Worm (Caenorhabditis elegans) whole organism, L1 larva: ENCODE measurements around the gene B0454.8.
"Not testable (repeated sequence)": the region's sequence is repeated elsewhere in the genome, so short reads cannot be mapped to it uniquely, and the experiment has no call there.

ENCODE experiments used
- C16A3.4 ChIP-seq: fragments of 150-350 bp; optimal IDR thresholded peaks from 2 replicates; lab custom pipeline; 2014; ENCODE audit warnings: missing biosample characterization, missing genetic modification characterization
- alr-1 ChIP-seq: fragments of 200-800 bp; sonication (Bioruptor generic); optimal IDR thresholded peaks from 2 replicates; lab custom pipeline; 2018; ENCODE audit warnings: borderline replicate concordance, mild to moderate bottlenecking, missing genetic modification characterization, missing compliant biosample characterization
- aly-2 ChIP-seq: fragments of 150-350 bp; optimal IDR thresholded peaks from 2 replicates; lab custom pipeline; 2014; ENCODE audit warnings: missing biosample characterization, missing genetic modification characterization
- blmp-1 ChIP-seq: fragments of 150-350 bp; optimal IDR thresholded peaks from 2 replicates; lab custom pipeline; 2014; ENCODE audit warnings: missing biosample characterization, missing genetic modification characterization
- ceh-8 ChIP-seq: fragments of 200-800 bp; sonication (Bioruptor generic); optimal IDR thresholded peaks from 2 replicates; lab custom pipeline; 2018; ENCODE audit warnings: mild to moderate bottlenecking, missing genetic modification characterization, moderate library complexity, missing compliant biosample characterization
- ceh-82 ChIP-seq, 3 experiments: fragments of 150-350 bp in 1 of 3; sonication (generic microtip) in 2 of 3; optimal IDR thresholded peaks; 2 replicates each; lab custom pipeline; 2014 to 2017; ENCODE audit warnings: missing biosample characterization in 3 of 3, missing genetic modification characterization in 3 of 3
- ceh-90 ChIP-seq: sonication (generic microtip); optimal IDR thresholded peaks from 2 replicates; lab custom pipeline; 2016; ENCODE audit warnings: missing genetic modification characterization, missing compliant biosample characterization
- ces-1 ChIP-seq: fragments of 150-350 bp; optimal IDR thresholded peaks from 2 replicates; lab custom pipeline; 2014; ENCODE audit warnings: missing biosample characterization, missing genetic modification reagents, missing genetic modification characterization
- dpl-1 ChIP-seq, 3 experiments: fragments of 150-350 bp in 2 of 3; sonication (generic microtip) in 1 of 3; optimal IDR thresholded peaks; 2 replicates each; lab custom pipeline; 2014 to 2017; ENCODE audit warnings: missing biosample characterization in 3 of 3, missing genetic modification characterization in 3 of 3, missing genetic modification reagents in 3 of 3
- efl-1 ChIP-seq, 4 experiments: fragments of 150-350 bp; optimal IDR thresholded peaks in 3 of 4; peaks in 1 of 4; 1 replicate in 1 of 4; 2 replicates in 3 of 4; lab custom pipeline; 2014; ENCODE audit warnings: missing biosample characterization in 2 of 4, missing genetic modification characterization in 2 of 4, missing genetic modification reagents in 2 of 4
- egl-27 ChIP-seq, 2 experiments: fragments of 150-350 bp in 1 of 2; sonication (generic microtip); optimal IDR thresholded peaks; 3 replicates each; lab custom pipeline; 2017 to 2018; ENCODE audit warnings: missing biosample characterization in 2 of 2, missing genetic modification characterization in 2 of 2, missing genetic modification reagents in 2 of 2
- elt-3 ChIP-seq, 6 experiments: fragments of 150-350 bp in 1 of 6; sonication (generic microtip); optimal IDR thresholded peaks; 2 replicates each; lab custom pipeline; 2017 to 2018; ENCODE audit warnings: missing biosample characterization in 6 of 6, missing genetic modification characterization in 6 of 6, inconsistent platforms in 1 of 6
- fkh-10 ChIP-seq: sonication (generic microtip); optimal IDR thresholded peaks from 2 replicates; lab custom pipeline; 2017; ENCODE audit warnings: missing biosample characterization, missing genetic modification reagents, missing genetic modification characterization
- hlh-17 ChIP-seq: fragments of 200-800 bp; sonication (Bioruptor generic); optimal IDR thresholded peaks from 2 replicates; lab custom pipeline; 2018; ENCODE audit warnings: missing genetic modification characterization, mild to moderate bottlenecking, missing compliant biosample characterization, moderate library complexity, borderline replicate concordance
- irx-1 ChIP-seq: sonication (generic microtip); optimal IDR thresholded peaks from 2 replicates; lab custom pipeline; 2016; ENCODE audit warnings: missing genetic modification characterization, missing compliant biosample characterization
- jun-1 ChIP-seq: fragments of 150-350 bp; optimal IDR thresholded peaks from 2 replicates; lab custom pipeline; 2014; ENCODE audit warnings: missing biosample characterization, missing genetic modification reagents, missing genetic modification characterization
- lin-13 ChIP-seq: fragments of 150-350 bp; optimal IDR thresholded peaks from 2 replicates; lab custom pipeline; 2014; ENCODE audit warnings: missing biosample characterization, missing genetic modification reagents, missing genetic modification characterization
- lin-14 ChIP-seq: fragments of 200-800 bp; sonication (Bioruptor generic); optimal IDR thresholded peaks from 2 replicates; lab custom pipeline; 2018; ENCODE audit warnings: mild to moderate bottlenecking, missing genetic modification characterization, moderate library complexity, missing compliant biosample characterization
- lin-39 ChIP-seq: fragments of 150-350 bp; optimal IDR thresholded peaks from 2 replicates; lab custom pipeline; 2014; ENCODE audit warnings: missing biosample characterization, missing genetic modification reagents, missing genetic modification characterization
- mab-9 ChIP-seq: fragments of 200-800 bp; sonication (Bioruptor generic); IDR thresholded peaks from 2 replicates; pipeline ENCODE4 v1.3.6; 2022; ENCODE audit warnings: missing genetic modification reagents, missing genetic modification characterization, missing compliant biosample characterization
- mdl-1 ChIP-seq, 2 experiments: fragments of 150-350 bp; optimal IDR thresholded peaks; 2 replicates each; lab custom pipeline; 2014 to 2017; ENCODE audit warnings: missing biosample characterization in 2 of 2, missing genetic modification characterization in 2 of 2, inconsistent platforms in 1 of 2
- mep-1 ChIP-seq: fragments of 150-350 bp; optimal IDR thresholded peaks from 2 replicates; lab custom pipeline; 2014; ENCODE audit warnings: missing biosample characterization, missing genetic modification characterization
- nhr-47 ChIP-seq: sonication (generic microtip); optimal IDR thresholded peaks from 2 replicates; lab custom pipeline; 2016; ENCODE audit warnings: mild to moderate bottlenecking, missing genetic modification characterization, moderate library complexity, missing compliant biosample characterization
- nhr-76 ChIP-seq: sonication (generic microtip); optimal IDR thresholded peaks from 2 replicates; lab custom pipeline; 2017; ENCODE audit warnings: missing biosample characterization, missing genetic modification characterization
- nhr-84 ChIP-seq: sonication (generic microtip); optimal IDR thresholded peaks from 2 replicates; lab custom pipeline; 2017; ENCODE audit warnings: missing biosample characterization, missing genetic modification characterization
- nhr-85 ChIP-seq: sonication (generic microtip); peaks from one replicate; lab custom pipeline; 2016; ENCODE audit warnings: missing genetic modification characterization, inconsistent platforms, missing compliant biosample characterization
- nhr-90 ChIP-seq: sonication (generic microtip); optimal IDR thresholded peaks from 2 replicates; lab custom pipeline; 2016; ENCODE audit warnings: mild to moderate bottlenecking, missing genetic modification characterization, missing compliant biosample characterization; ENCODE audit not compliant: poor library complexity
- skn-1 ChIP-seq: fragments of 150-350 bp; optimal IDR thresholded peaks from 2 replicates; lab custom pipeline; 2014; ENCODE audit warnings: missing biosample characterization, missing genetic modification characterization
- snpc-4 ChIP-seq: fragments of 150-350 bp; optimal IDR thresholded peaks from 2 replicates; lab custom pipeline; 2014; ENCODE audit warnings: missing biosample characterization, missing genetic modification characterization
- snu-23 ChIP-seq: sonication (generic microtip); optimal IDR thresholded peaks from 2 replicates; lab custom pipeline; 2016; ENCODE audit warnings: missing genetic modification characterization, missing compliant biosample characterization
- sup-37 ChIP-seq: fragments of 200-800 bp; sonication (Bioruptor generic); optimal IDR thresholded peaks from 2 replicates; lab custom pipeline; 2018; ENCODE audit warnings: mild to moderate bottlenecking, missing genetic modification characterization, missing compliant biosample characterization
- swsn-7 ChIP-seq: sonication (generic microtip); optimal IDR thresholded peaks from 2 replicates; lab custom pipeline; 2016; ENCODE audit warnings: missing genetic modification characterization, missing compliant biosample characterization
- tbx-2 ChIP-seq: sonication (generic microtip); optimal IDR thresholded peaks from 2 replicates; lab custom pipeline; 2016; ENCODE audit warnings: missing genetic modification characterization, missing compliant biosample characterization
- unc-30 ChIP-seq: sonication (generic microtip); optimal IDR thresholded peaks from 2 replicates; lab custom pipeline; 2017; ENCODE audit warnings: missing biosample characterization, missing genetic modification characterization
- zag-1 ChIP-seq: fragments of 150-350 bp; optimal IDR thresholded peaks from 2 replicates; lab custom pipeline; 2014; ENCODE audit warnings: missing biosample characterization, missing genetic modification characterization
- ztf-11 ChIP-seq, 2 experiments: sonication (generic microtip); optimal IDR thresholded peaks; 2 replicates each; lab custom pipeline; 2016 to 2017; ENCODE audit warnings: missing genetic modification characterization in 2 of 2, missing biosample characterization in 1 of 2, missing compliant biosample characterization in 1 of 2
- ztf-4 ChIP-seq: fragments of 150-350 bp; optimal IDR thresholded peaks from 2 replicates; lab custom pipeline; 2014; ENCODE audit warnings: missing biosample characterization, missing genetic modification characterization

The B0454.8 gene

ce11 chrII:3032480-3032879 is 10.8 kb downstream of the B0454.8 start, which contains the start of gene B0454.6:
Gene B0454.6 (plus strand): TSS chrII:3032780.
- TF ChIP-seq mab-9 (GFP tag; lab: Robert Waterston, UW); ces-1 (GFP tag; lab: Kevin White, UChicago); blmp-1 (tag; lab: Kevin White, UChicago): not testable (repeated sequence)
- TF ChIP-seq, all 84 proteins: peak for 0; not testable (repeated sequence) for 84

- TF ChIP-seq dpl-1 (GFP tag; optimal IDR thresholded peaks at IDR 0.05; lab: Kevin White, UChicago) (no peak), elt-3 (tag; optimal IDR thresholded peaks at IDR 0.05; lab: Kevin White, UChicago) (no peak), nhr-47 (tag; lab: Kevin White, UChicago) (no peak), tbx-2 (tag; lab: Kevin White, UChicago) (no peak), nhr-85 (tag; lab: Kevin White, UChicago) (peak; percentile 57), alr-1 (no peak), lin-14 (peak; percentile 29), egl-27 (tag; optimal IDR thresholded peaks at IDR 0.05; lab: Kevin White, UChicago) (no peak), mdl-1 (tag; optimal IDR thresholded peaks at IDR 0.05; lab: Kevin White, UChicago) (no peak), unc-30 (no peak), blmp-1 (tag; lab: Kevin White, UChicago) (peak; percentile 91), ceh-82 (tag; optimal IDR thresholded peaks at IDR 0.05; lab: Kevin White, UChicago) (no peak), efl-1 (optimal IDR thresholded peaks at IDR 0.05; lab: Kevin White, UChicago) (no peak), efl-1 (GFP tag; optimal IDR thresholded peaks at IDR 0.05 in 1 of 2; lab: Kevin White, UChicago) (no peak), skn-1 (tag; lab: Kevin White, UChicago) (no peak), ces-1 (GFP tag; lab: Kevin White, UChicago) (no peak), snpc-4 (tag; lab: Kevin White, UChicago) (no peak), aly-2 (no peak), nhr-76 (tag; lab: Kevin White, UChicago) (no peak)
Observed at ce11 chrII:3030416-3030815, 12.8 kb downstream of the B0454.8 start.

DNA sequence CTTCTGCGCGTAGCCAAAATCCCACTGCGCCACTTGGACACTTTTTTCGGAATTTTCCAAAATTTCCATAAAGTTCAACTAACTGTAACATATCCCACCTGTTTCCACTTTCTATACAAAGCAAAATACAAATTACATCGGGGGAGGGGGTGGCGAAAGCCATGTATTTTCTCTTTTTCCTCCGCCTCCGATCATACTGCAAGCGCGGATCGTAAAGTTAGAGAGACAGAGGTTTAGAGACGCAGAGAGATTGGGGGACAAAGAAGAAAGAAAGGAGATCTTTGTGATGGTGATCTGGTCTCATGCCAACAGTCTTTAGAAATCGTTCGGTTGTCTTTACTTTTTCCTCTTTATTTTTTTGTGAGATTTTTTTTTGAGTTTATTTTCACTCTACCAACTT is 15.0 kb downstream of the B0454.8 start:
- TF ChIP-seq efl-1 (optimal IDR thresholded peaks at IDR 0.05; lab: Kevin White, UChicago) (no peak), efl-1 (GFP tag; optimal IDR thresholded peaks at IDR 0.05 in 1 of 2; lab: Kevin White, UChicago) (peak in 1 of 2 experiments; percentile 8), ceh-90 (tag; lab: Kevin White, UChicago) (no peak), blmp-1 (tag; lab: Kevin White, UChicago) (peak; percentile 98), ztf-4 (tag; lab: Kevin White, UChicago) (no peak), fkh-10 (GFP tag; lab: Kevin White, UChicago) (no peak), snu-23 (peak; percentile 21), C16A3.4 (peak; percentile 7), elt-3 (tag; optimal IDR thresholded peaks at IDR 0.05; lab: Kevin White, UChicago) (peak in 1 of 6 experiments; percentile 31), mep-1 (tag; lab: Kevin White, UChicago) (peak; percentile 23), unc-30 (no peak)

DNA sequence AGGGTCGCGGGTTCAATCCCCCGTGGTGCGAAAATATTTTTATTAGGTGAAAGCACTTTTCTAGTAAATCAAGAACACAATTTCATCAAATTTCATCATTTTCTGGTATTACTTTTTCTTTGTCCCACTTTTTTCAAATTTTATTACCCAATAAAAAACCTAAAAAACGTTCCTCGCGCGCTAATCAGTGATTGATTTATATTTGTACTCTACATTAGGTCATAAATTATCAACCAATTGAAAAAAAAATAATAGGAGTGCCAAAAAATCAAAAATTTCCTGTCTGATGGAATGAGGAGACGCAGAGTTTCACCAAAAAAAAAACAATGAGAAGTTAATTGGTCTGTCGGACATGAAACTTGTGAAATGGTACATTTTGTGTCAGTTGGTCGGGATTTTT is 18.6 kb downstream of the B0454.8 start:
- TF ChIP-seq sup-37 (GFP tag; lab: Kevin White, UChicago) (no peak), nhr-90 (tag; lab: Kevin White, UChicago) (no peak), blmp-1 (tag; lab: Kevin White, UChicago) (no peak), ceh-90 (tag; lab: Kevin White, UChicago) (no peak), lin-13 (GFP tag; lab: Kevin White, UChicago) (no peak), mdl-1 (tag; optimal IDR thresholded peaks at IDR 0.05; lab: Kevin White, UChicago) (no peak), lin-39 (tag; lab: Kevin White, UChicago) (no peak), hlh-17 (no peak), ztf-11 (tag; optimal IDR thresholded peaks at IDR 0.05; lab: Kevin White, UChicago) (no peak), alr-1 (no peak), swsn-7 (tag; lab: Kevin White, UChicago) (no peak), nhr-84 (tag; lab: Kevin White, UChicago) (no peak), jun-1 (no peak), irx-1 (tag; lab: Kevin White, UChicago) (no peak), ceh-8 (GFP tag; lab: Kevin White, UChicago) (no peak), zag-1 (tag; lab: Kevin White, UChicago) (no peak)
